Worm (Caenorhabditis elegans): ENCODE results near the gene flp-19.

Gene flp-19

ce11 chrX:10604386-10604785 is at the start of gene flp-19:
Gene flp-19 (plus strand): TSS chrX:10604686.
- no peak for TF ChIP-seq unc-62 (GFP tag; optimal IDR thresholded peaks at IDR 0.05)

ce11 chrX:10555189-10555964 is 49.1 kb upstream of the flp-19 start, which contains the start of gene syd-2:
Gene syd-2 (minus strand): TSS chrX:10555239.
- no peak for TF ChIP-seq unc-62 (GFP tag; optimal IDR thresholded peaks at IDR 0.05)

ce11 chrX:10556764-10557163 is 47.7 kb upstream of the flp-19 start:
- TF ChIP-seq unc-62 (GFP tag; optimal IDR thresholded peaks at IDR 0.05) = no peak

- TF ChIP-seq unc-62 (GFP tag; optimal IDR thresholded peaks at IDR 0.05) = no peak
Observed at ce11 chrX:10559203-10559602, 45.3 kb upstream of the flp-19 start, which contains the start of gene F59F5.7. Gene F59F5.7 (plus strand): TSS chrX:10559503.

ce11 chrX:10566775-10567174 is 37.7 kb upstream of the flp-19 start:
- TF ChIP-seq unc-62 (GFP tag; optimal IDR thresholded peaks at IDR 0.05) = no peak

- TF ChIP-seq unc-62 (GFP tag; optimal IDR thresholded peaks at IDR 0.05) = peak; percentile 41
Observed at ce11 chrX:10568385-10569149, 35.9 kb upstream of the flp-19 start.

- TF ChIP-seq unc-62 (GFP tag; optimal IDR thresholded peaks at IDR 0.05) = no peak
Observed at ce11 chrX:10569185-10569584, 35.3 kb upstream of the flp-19 start, which contains the start of gene bet-2. Gene bet-2 (plus strand): TSS chrX:10569273.

- TF ChIP-seq unc-62 (GFP tag; optimal IDR thresholded peaks at IDR 0.05) = no peak
Observed at ce11 chrX:10576410-10576809, 28.1 kb upstream of the flp-19 start.

ce11 chrX:10576872-10577271 is 27.6 kb upstream of the flp-19 start, which contains the start of gene nhx-5:
Gene nhx-5 (plus strand): TSS chrX:10576953.
- TF ChIP-seq unc-62 (GFP tag; optimal IDR thresholded peaks at IDR 0.05) = no peak

ce11 chrX:10589465-10589864 is 15.0 kb upstream of the flp-19 start, which contains the start of gene F57C7.4:
Gene F57C7.4 (minus strand): TSS chrX:10589565.
- no peak for TF ChIP-seq unc-62 (GFP tag; optimal IDR thresholded peaks at IDR 0.05)

ce11 chrX:10590772-10591171 is 13.7 kb upstream of the flp-19 start:
- TF ChIP-seq unc-62 (GFP tag; optimal IDR thresholded peaks at IDR 0.05) = no peak

- TF ChIP-seq unc-62 (GFP tag; optimal IDR thresholded peaks at IDR 0.05) = no peak
Observed at ce11 chrX:10591208-10591782, 13.2 kb upstream of the flp-19 start.

ce11 chrX:10593234-10593633 is 11.3 kb upstream of the flp-19 start, which contains the start of gene sdn-1:
Gene sdn-1 (minus strand): TSS chrX:10593334.
- TF ChIP-seq unc-62 (GFP tag; optimal IDR thresholded peaks at IDR 0.05) = no peak

ce11 chrX:10593756-10594376 is 10.6 kb upstream of the flp-19 start:
- no peak for TF ChIP-seq unc-62 (GFP tag; optimal IDR thresholded peaks at IDR 0.05)

ce11 chrX:10594701-10595421 is 9.6 kb upstream of the flp-19 start:
- no peak for TF ChIP-seq unc-62 (GFP tag; optimal IDR thresholded peaks at IDR 0.05)

All from whole organism, dauer.